Fruit fly (Drosophila melanogaster): Measurements from ENCODE around the gene CG33985.

Gene CG33985

dm6 chr3L:15537916-15538581 is 11.4 kb upstream of the CG33985 start (continued):
- TF ChIP-seq CG8281 (tag; optimal IDR thresholded peaks at IDR 0.05) (peak; percentile 49), ab (GFP tag; optimal IDR thresholded peaks at IDR 0.05) (no peak), Fer1 (GFP tag; optimal IDR thresholded peaks at IDR 0.05) (peak; percentile 55), CG13775 (GFP tag; optimal IDR thresholded peaks at IDR 0.05) (peak; percentile 74), CG8944 (GFP tag; optimal IDR thresholded peaks at IDR 0.05) (peak; percentile 11), Sox102F (GFP tag; optimal IDR thresholded peaks at IDR 0.05) (peak; percentile 83), zf30C (GFP tag; optimal IDR thresholded peaks at IDR 0.05) (peak; percentile 44), crc (GFP tag; optimal IDR thresholded peaks at IDR 0.05) (peak; percentile 8), nerfin-1 (tag; optimal IDR thresholded peaks at IDR 0.05) (peak; percentile 58), kah (GFP tag; optimal IDR thresholded peaks at IDR 0.05) (peak; percentile 41), Hand (GFP tag; optimal IDR thresholded peaks at IDR 0.05) (peak; percentile 5), Hr78 (GFP tag; optimal IDR thresholded peaks at IDR 0.05) (peak in 1 of 2 experiments; percentile 35), CG2875 (GFP tag; optimal IDR thresholded peaks at IDR 0.05) (peak; percentile 50), CG11093 (GFP tag; IDR thresholded peaks at IDR 0.05) (0 out of 3 replicates have a peak, but pooled peaks have one; percentile 43), run (tag; optimal IDR thresholded peaks at IDR 0.05) (peak; percentile 3), CG9727 (GFP tag; optimal IDR thresholded peaks at IDR 0.05) (peak; percentile 89), CG1024 (GFP tag; IDR thresholded peaks at IDR 0.05) (0 out of 2 replicates have a peak, but pooled peaks have one; percentile 17), lola (GFP tag; optimal IDR thresholded peaks at IDR 0.05) (peak in 1 of 3 experiments; percentile 76), org-1 (GFP tag; optimal IDR thresholded peaks at IDR 0.05) (peak; percentile 66), CG6654 (GFP tag; optimal IDR thresholded peaks at IDR 0.05) (peak; percentile 19), CG8089 (GFP tag; optimal IDR thresholded peaks at IDR 0.05) (no peak), CG15601 (tag; optimal IDR thresholded peaks at IDR 0.05) (peak; percentile 63), gsb (GFP tag; IDR thresholded peaks at IDR 0.05) (no peak), CG15696 (tag; optimal IDR thresholded peaks at IDR 0.05) (peak; percentile 46), BEAF-32 (GFP tag; optimal IDR thresholded peaks at IDR 0.05) (no peak), Lhr (GFP tag; optimal IDR thresholded peaks at IDR 0.05) (no peak), CG17829 (tag; optimal IDR thresholded peaks at IDR 0.05) (peak; percentile 76), dmrt11E (tag; optimal IDR thresholded peaks at IDR 0.05) (peak; percentile 79), CG10431 (GFP tag; optimal IDR thresholded peaks at IDR 0.05) (peak; percentile 6), CTCF (GFP tag; optimal IDR thresholded peaks at IDR 0.05) (peak; percentile 15), Awh (GFP tag; IDR thresholded peaks at IDR 0.05) (0 out of 2 replicates have a peak, but pooled peaks have one; percentile 16), eve (GFP tag; optimal IDR thresholded peaks at IDR 0.05) (peak in 1 of 2 experiments; percentile 74), Scr (GFP tag; IDR thresholded peaks at IDR 0.05; ENCODE audit: partially characterized antibody) (no peak), grau (tag; optimal IDR thresholded peaks at IDR 0.05) (peak; percentile 78), Drgx (GFP tag; IDR thresholded peaks at IDR 0.05) (peak; percentile 56), gsb-n (tag; optimal IDR thresholded peaks at IDR 0.05) (peak; percentile 64), stc (GFP tag; IDR thresholded peaks at IDR 0.05) (peak; percentile 62), CG31441 (GFP tag; IDR thresholded peaks at IDR 0.05) (peak; percentile 80), Hr3 (GFP tag; optimal IDR thresholded peaks at IDR 0.05) (peak; percentile 66), pum (GFP tag; optimal IDR thresholded peaks at IDR 0.05) (peak; percentile 46), mirr (GFP tag; optimal IDR thresholded peaks at IDR 0.05) (no peak), row (GFP tag; IDR thresholded peaks at IDR 0.05) (peak; percentile 67), Jarid2 (GFP tag; optimal IDR thresholded peaks at IDR 0.05) (no peak), PHDP (tag; optimal IDR thresholded peaks at IDR 0.05) (peak; percentile 81), CG10979 (tag; optimal IDR thresholded peaks at IDR 0.05) (peak; percentile 76), Ptx1 (GFP tag; IDR thresholded peaks at IDR 0.05) (peak; percentile 73), CG17802 (tag; optimal IDR thresholded peaks at IDR 0.05) (no peak), Dbx (GFP tag; IDR thresholded peaks at IDR 0.05) (peak; percentile 28; the same call in 2 of the 3 replicates), CG3281 (GFP tag; optimal IDR thresholded peaks at IDR 0.05) (peak; percentile 70)

Data from whole organism, embryonic.